Worm (Caenorhabditis elegans): ENCODE results near the gene sgn-1.

sgn-1 gene

ce11 chrII:8769375-8769774, 14.1 kb downstream of the sgn-1 start (continued):
- TF ChIP-seq zip-2 (tag; optimal IDR thresholded peaks at IDR 0.05) (no peak), D1046.2 (GFP tag; IDR thresholded peaks at IDR 0.05) (no peak), ztf-7 (tag; optimal IDR thresholded peaks at IDR 0.05) (no peak), unc-62 (GFP tag; optimal IDR thresholded peaks at IDR 0.05 in 1 of 2) (peak in 1 of 2 experiments; percentile 57), unc-62 (tag; optimal IDR thresholded peaks at IDR 0.05) (no peak), hlh-30 (tag; optimal IDR thresholded peaks at IDR 0.05; ENCODE audit: insufficient read depth) (peak; percentile 30), skn-1 (tag; optimal IDR thresholded peaks at IDR 0.05) (no peak), lin-1 (GFP tag; IDR thresholded peaks at IDR 0.05) (no peak), jun-1 (tag; optimal IDR thresholded peaks at IDR 0.05) (no peak), lin-29 (GFP tag; IDR thresholded peaks at IDR 0.05) (no peak), ceh-82 (tag; optimal IDR thresholded peaks at IDR 0.05) (no peak)

DNA sequence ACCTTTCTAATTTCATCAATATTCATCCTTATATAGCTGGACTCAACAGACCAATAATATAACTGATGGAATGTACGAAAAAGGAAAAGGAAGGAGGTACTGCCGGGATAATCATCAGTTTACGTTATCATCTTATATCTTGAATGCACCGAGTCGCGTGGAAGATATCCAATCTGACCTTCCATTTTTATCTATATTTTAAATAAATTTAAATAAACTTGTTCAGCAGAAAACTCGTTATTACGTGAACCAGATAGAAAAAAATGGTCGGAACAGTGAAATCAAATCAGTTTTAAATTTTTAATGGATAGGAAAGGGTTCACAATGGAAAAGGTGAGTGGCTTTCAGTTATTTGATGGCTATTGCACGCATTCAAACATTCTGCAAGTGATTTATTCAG, 16.6 kb downstream of the sgn-1 start, which contains the start of gene pah-1:
Gene pah-1 (minus strand): TSS at position 101 of the 400 bp plus-strand sequence.
- TF ChIP-seq mxl-2 (GFP tag; conservative IDR thresholded peaks at IDR 0.05) (no peak), madf-9 (GFP tag; conservative IDR thresholded peaks at IDR 0.05) (no peak), dmd-9 (GFP tag; IDR thresholded peaks at IDR 0.05) (no peak), skn-1 (tag; optimal IDR thresholded peaks at IDR 0.05) (no peak), lin-38 (GFP tag; IDR thresholded peaks at IDR 0.05) (no peak), aly-2 (tag; optimal IDR thresholded peaks at IDR 0.05) (no peak), daf-19 (GFP tag; conservative IDR thresholded peaks at IDR 0.05) (no peak), pha-4 (GFP tag; IDR thresholded peaks at IDR 0.05) (no peak), pha-4 (tag; optimal IDR thresholded peaks at IDR 0.05) (no peak), mep-1 (tag; optimal IDR thresholded peaks at IDR 0.05) (no peak), nhr-111 (GFP tag; optimal IDR thresholded peaks at IDR 0.05) (no peak), arid-1 (GFP tag; conservative IDR thresholded peaks at IDR 0.05) (no peak), ZK546.5 (tag; optimal IDR thresholded peaks at IDR 0.05) (no peak), tag-97 (GFP tag; IDR thresholded peaks at IDR 0.05) (no peak), ama-1 (optimal IDR thresholded peaks at IDR 0.05) (no peak), php-3 (GFP tag; IDR thresholded peaks at IDR 0.05) (no peak), ceh-62 (tag; optimal IDR thresholded peaks at IDR 0.05) (no peak), fos-1 (tag; optimal IDR thresholded peaks at IDR 0.05) (no peak), unc-39 (tag; optimal IDR thresholded peaks at IDR 0.05) (no peak), mdt-29 (GFP tag; IDR thresholded peaks at IDR 0.05) (no peak)

ce11 chrII:8766475-8766874, 17.0 kb downstream of the sgn-1 start, which contains the start of the genes nsph-1.1 and K08F8.15:
Gene nsph-1.1 (plus strand): TSS chrII:8766775.
Gene K08F8.15 (plus strand): TSS chrII:8766809.
- no peak for TF ChIP-seq nhr-25 (tag; optimal IDR thresholded peaks at IDR 0.05; ENCODE audit: borderline replicate concordance, insufficient read depth)
- no peak for TF ChIP-seq unc-62 (GFP tag; optimal IDR thresholded peaks at IDR 0.05 in 1 of 2)
- TF ChIP-seq unc-62 (tag; optimal IDR thresholded peaks at IDR 0.05), result no peak
- TF ChIP-seq ceh-20 (GFP tag; IDR thresholded peaks at IDR 0.05), result no peak
- TF ChIP-seq ceh-82 (tag; optimal IDR thresholded peaks at IDR 0.05), result no peak
- TF ChIP-seq F37D6.2 (tag; optimal IDR thresholded peaks at IDR 0.05), result no peak
- no peak for TF ChIP-seq snpc-4 (tag; optimal IDR thresholded peaks at IDR 0.05)
- TF ChIP-seq Y75B8A.6 (GFP tag; IDR thresholded peaks at IDR 0.05), result no peak
- TF ChIP-seq madf-5 (GFP tag; IDR thresholded peaks at IDR 0.05), result no peak
- no peak for TF ChIP-seq set-16 (GFP tag; IDR thresholded peaks at IDR 0.05)
- TF ChIP-seq lin-38 (GFP tag; IDR thresholded peaks at IDR 0.05), result no peak
- no peak for TF ChIP-seq aha-1 (tag)
- TF ChIP-seq nhr-48 (tag; optimal IDR thresholded peaks at IDR 0.05), result no peak
- no peak for TF ChIP-seq gei-8 (GFP tag; optimal IDR thresholded peaks at IDR 0.05)
- TF ChIP-seq ceh-62 (tag; optimal IDR thresholded peaks at IDR 0.05), result no peak
- TF ChIP-seq hif-1 (tag; optimal IDR thresholded peaks at IDR 0.05), result no peak
- TF ChIP-seq unc-130 (GFP tag; optimal IDR thresholded peaks at IDR 0.05), result no peak
- TF ChIP-seq hmg-1.1 (GFP tag; IDR thresholded peaks at IDR 0.05), result no peak
- no peak for TF ChIP-seq mxl-2 (GFP tag; conservative IDR thresholded peaks at IDR 0.05)
- TF ChIP-seq lin-13 (GFP tag; optimal IDR thresholded peaks at IDR 0.05), result no peak
- TF ChIP-seq spr-3 (GFP tag; optimal IDR thresholded peaks at IDR 0.05), result no peak
